Fruit fly (Drosophila melanogaster) whole organism, embryonic: ENCODE measurements around the gene HemK2.

Source experiments
- Ada2b ChIP-seq: fragments of 200-800 bp; sonication (Bioruptor generic); IDR thresholded peaks from 2 replicates; pipeline ENCODE4 v1.3.6; 2022; ENCODE audit warnings: missing biosample characterization, missing genetic modification characterization
- CG10147 ChIP-seq: fragments of 200-800 bp; sonication (Bioruptor generic); optimal IDR thresholded peaks from 2 replicates; lab custom pipeline; 2019; ENCODE audit warnings: missing biosample characterization, mild to moderate bottlenecking, missing genetic modification characterization, moderate library complexity
- CG10431 ChIP-seq: fragments of 200-800 bp; sonication (Bioruptor generic); optimal IDR thresholded peaks from 3 replicates; lab custom pipeline; 2018; ENCODE audit warnings: missing biosample characterization, mild to moderate bottlenecking, missing genetic modification characterization
- CG10462 ChIP-seq: fragments of 200-800 bp; sonication (Bioruptor generic); optimal IDR thresholded peaks from 2 replicates; lab custom pipeline; 2016; ENCODE audit warnings: missing biosample characterization, missing genetic modification characterization
- CG11456 ChIP-seq: fragments of 200-800 bp; sonication (Bioruptor generic); IDR thresholded peaks from 3 replicates; pipeline ENCODE4 v1.3.6; 2022; ENCODE audit warnings: missing biosample characterization, missing genetic modification characterization
- CG11696 ChIP-seq: fragments of 200-800 bp; sonication (Bioruptor generic); IDR thresholded peaks from 2 replicates; pipeline ENCODE4 v1.3.6; 2022; ENCODE audit warnings: missing biosample characterization, missing genetic modification characterization
- CG11723 ChIP-seq: fragments of 200-800 bp; sonication (Bioruptor generic); optimal IDR thresholded peaks from 2 replicates; lab custom pipeline; 2017; ENCODE audit warnings: missing biosample characterization, mild to moderate bottlenecking, missing genetic modification characterization
- CG12219 ChIP-seq: fragments of 200-800 bp; sonication (Bioruptor generic); optimal IDR thresholded peaks from 3 replicates; lab custom pipeline; 2018; ENCODE audit warnings: missing biosample characterization, mild to moderate bottlenecking, missing genetic modification characterization
- CG17612 ChIP-seq: fragments of 200-800 bp; sonication (Bioruptor generic); IDR thresholded peaks from 2 replicates; pipeline ENCODE4 v1.3.6; 2022; ENCODE audit warnings: missing biosample characterization, missing genetic modification characterization
- CG1792 ChIP-seq: fragments of 200-800 bp; sonication (Bioruptor generic); optimal IDR thresholded peaks from 2 replicates; lab custom pipeline; 2016; ENCODE audit warnings: missing biosample characterization, missing genetic modification characterization
- CG1832 ChIP-seq: fragments of 200-800 bp; sonication (Bioruptor generic); optimal IDR thresholded peaks from 2 replicates; lab custom pipeline; 2017; ENCODE audit warnings: missing biosample characterization, mild to moderate bottlenecking, missing genetic modification characterization, inconsistent platforms
- CG18476 ChIP-seq: fragments of 200-800 bp; sonication (Bioruptor generic); optimal IDR thresholded peaks from 2 replicates; lab custom pipeline; 2016; ENCODE audit warnings: missing biosample characterization, mild to moderate bottlenecking, missing genetic modification characterization
- CG30431 ChIP-seq: fragments of 200-800 bp; sonication (Bioruptor generic); optimal IDR thresholded peaks from 2 replicates; lab custom pipeline; 2017; ENCODE audit warnings: missing biosample characterization, missing genetic modification characterization
- CG31388 ChIP-seq: fragments of 200-800 bp; sonication (Bioruptor generic); optimal IDR thresholded peaks from 2 replicates; lab custom pipeline; 2016; ENCODE audit warnings: missing biosample characterization, missing genetic modification characterization
- CG32772 ChIP-seq: fragments of 200-800 bp; sonication (Bioruptor generic); IDR thresholded peaks from 2 replicates; pipeline ENCODE4 v1.3.6; 2022; ENCODE audit warnings: missing biosample characterization, missing genetic modification characterization
- CG34376 ChIP-seq: fragments of 200-800 bp; sonication (Bioruptor generic); optimal IDR thresholded peaks from 2 replicates; lab custom pipeline; 2018; ENCODE audit warnings: missing biosample characterization, mild to moderate bottlenecking, missing genetic modification characterization
- CG5180 ChIP-seq: fragments of 200-800 bp; sonication (Bioruptor generic); optimal IDR thresholded peaks from 3 replicates; lab custom pipeline; 2017; ENCODE audit warnings: missing biosample characterization, missing genetic modification characterization, mild to moderate bottlenecking, moderate library complexity, missing genetic modification reagents
- CG6254 ChIP-seq: fragments of 200-800 bp; sonication (Bioruptor generic); optimal IDR thresholded peaks from 3 replicates; lab custom pipeline; 2017; ENCODE audit warnings: mild to moderate bottlenecking, missing biosample characterization, missing genetic modification reagents, missing genetic modification characterization
- CG6813 ChIP-seq: fragments of 200-800 bp; sonication (Bioruptor generic); optimal IDR thresholded peaks from 2 replicates; lab custom pipeline; 2017; ENCODE audit warnings: missing biosample characterization, missing genetic modification characterization, mild to moderate bottlenecking, moderate library complexity, missing genetic modification reagents
- CG9437 ChIP-seq: fragments of 200-800 bp; sonication (Bioruptor generic); optimal IDR thresholded peaks from 2 replicates; lab custom pipeline; 2018; ENCODE audit warnings: missing biosample characterization, mild to moderate bottlenecking, missing genetic modification characterization
- Dbx ChIP-seq: fragments of 200-800 bp; sonication (Bioruptor generic); IDR thresholded peaks from 3 replicates; pipeline ENCODE4 v1.3.6; 2022; ENCODE audit warnings: missing biosample characterization, missing genetic modification characterization
- Dfd ChIP-seq, 2 experiments: fragments of >200 bp; optimal IDR thresholded peaks; 2 replicates each; lab custom pipeline; 2017; ENCODE audit warnings: missing biosample characterization in 2 of 2, missing genetic modification characterization in 2 of 2
- HLH3B ChIP-seq: fragments of 200-800 bp; sonication (Bioruptor generic); IDR thresholded peaks from 2 replicates; pipeline ENCODE4 v1.3.6; 2022; ENCODE audit warnings: missing biosample characterization, missing genetic modification characterization
- Hr39 ChIP-seq: fragments of >200 bp; optimal IDR thresholded peaks from 2 replicates; lab custom pipeline; 2017
- Hsf ChIP-seq: fragments of 200-800 bp; sonication (Bioruptor generic); optimal IDR thresholded peaks from 3 replicates; lab custom pipeline; 2016; ENCODE audit warnings: missing biosample characterization, missing genetic modification characterization
- Sox102F ChIP-seq: fragments of 200-800 bp; sonication (Bioruptor generic); optimal IDR thresholded peaks from 2 replicates; lab custom pipeline; 2018; ENCODE audit warnings: missing biosample characterization, mild to moderate bottlenecking, missing genetic modification characterization, moderate library complexity
- Sry-β ChIP-seq: fragments of 200-800 bp; sonication (Bioruptor generic); optimal IDR thresholded peaks from 2 replicates; lab custom pipeline; 2018; ENCODE audit warnings: missing biosample characterization, mild to moderate bottlenecking, missing genetic modification characterization, moderate library complexity
- TFAM ChIP-seq: fragments of 200-800 bp; sonication (Bioruptor generic); optimal IDR thresholded peaks from 2 replicates; lab custom pipeline; 2017; ENCODE audit warnings: missing biosample characterization, missing genetic modification characterization, inconsistent platforms
- amos ChIP-seq: fragments of 200-800 bp; sonication (Bioruptor generic); IDR thresholded peaks from 2 replicates; pipeline ENCODE4 v1.3.6; 2022; ENCODE audit warnings: missing biosample characterization, missing genetic modification characterization; ENCODE audit not compliant: partially characterized antibody
- bcd ChIP-seq: fragments of 200-800 bp; sonication (Bioruptor generic); optimal IDR thresholded peaks from 2 replicates; lab custom pipeline; 2017; ENCODE audit warnings: missing biosample characterization, mild to moderate bottlenecking, missing genetic modification characterization
- cg ChIP-seq: fragments of 200-800 bp; sonication (Bioruptor generic); optimal IDR thresholded peaks from 3 replicates; lab custom pipeline; 2019; ENCODE audit warnings: missing biosample characterization, mild to moderate bottlenecking, missing genetic modification characterization, moderate library complexity
- chm ChIP-seq: fragments of 200-800 bp; sonication (Bioruptor generic); IDR thresholded peaks from 2 replicates; pipeline ENCODE4 v1.3.6; 2022; ENCODE audit warnings: missing biosample characterization, missing genetic modification characterization
- ci ChIP-seq: fragments of 200-800 bp; sonication (Bioruptor generic); IDR thresholded peaks from 3 replicates; pipeline ENCODE4 v1.3.6; 2022; ENCODE audit warnings: missing biosample characterization, missing genetic modification characterization
- crc ChIP-seq: fragments of 200-800 bp; sonication (Bioruptor generic); optimal IDR thresholded peaks from 2 replicates; lab custom pipeline; 2016; ENCODE audit warnings: missing biosample characterization, missing genetic modification characterization
- eve ChIP-seq, 2 experiments: fragments of >200 bp; optimal IDR thresholded peaks; 2 replicates each; lab custom pipeline; 2017; ENCODE audit warnings: missing biosample characterization in 2 of 2, missing genetic modification characterization in 2 of 2
- ftz-f1 ChIP-seq: fragments of 200-800 bp; sonication (Bioruptor generic); optimal IDR thresholded peaks from 2 replicates; lab custom pipeline; 2016; ENCODE audit warnings: missing biosample characterization, missing genetic modification characterization
- gsb-n ChIP-seq: fragments of 200-800 bp; sonication (Bioruptor generic); optimal IDR thresholded peaks from 3 replicates; lab custom pipeline; 2018; ENCODE audit warnings: missing biosample characterization, mild to moderate bottlenecking, missing genetic modification characterization
- kah ChIP-seq: fragments of 200-800 bp; sonication (Bioruptor generic); optimal IDR thresholded peaks from 2 replicates; lab custom pipeline; 2018; ENCODE audit warnings: missing biosample characterization, mild to moderate bottlenecking, missing genetic modification characterization
- nerfin-2 ChIP-seq: fragments of 200-800 bp; sonication (Bioruptor generic); IDR thresholded peaks from 2 replicates; pipeline ENCODE4 v1.3.6; 2022; ENCODE audit warnings: missing biosample characterization, missing genetic modification characterization; ENCODE audit not compliant: partially characterized antibody
- odd ChIP-seq: fragments of 200-800 bp; sonication (Bioruptor generic); optimal IDR thresholded peaks from 2 replicates; lab custom pipeline; 2017; ENCODE audit warnings: missing biosample characterization, mild to moderate bottlenecking, missing genetic modification characterization
- otp ChIP-seq: fragments of 200-800 bp; sonication (Bioruptor generic); IDR thresholded peaks from 3 replicates; pipeline ENCODE4, ENCODE4 v1.3.6; 2022; ENCODE audit warnings: missing biosample characterization, missing genetic modification characterization
- pros ChIP-seq: fragments of 200-800 bp; sonication (Bioruptor generic); optimal IDR thresholded peaks from 3 replicates; lab custom pipeline; 2019; ENCODE audit warnings: missing biosample characterization, mild to moderate bottlenecking, missing genetic modification characterization, moderate library complexity
- seq ChIP-seq: fragments of 200-800 bp; sonication (Bioruptor generic); IDR thresholded peaks from 2 replicates; pipeline ENCODE4 v1.3.6; 2022; ENCODE audit warnings: missing biosample characterization, missing genetic modification characterization
- sna ChIP-seq: fragments of 200-800 bp; sonication (Bioruptor generic); IDR thresholded peaks from 2 replicates; pipeline ENCODE4 v1.3.6; 2022; ENCODE audit warnings: missing biosample characterization, missing genetic modification characterization; ENCODE audit not compliant: partially characterized antibody
- tin ChIP-seq: fragments of 200-800 bp; sonication (Bioruptor generic); optimal IDR thresholded peaks from 3 replicates; lab custom pipeline; 2016; ENCODE audit warnings: missing biosample characterization, missing genetic modification characterization
- tup ChIP-seq: fragments of 200-800 bp; sonication (Bioruptor generic); optimal IDR thresholded peaks from 2 replicates; lab custom pipeline; 2016; ENCODE audit warnings: missing biosample characterization, mild to moderate bottlenecking, missing genetic modification characterization, moderate library complexity
- wek ChIP-seq: fragments of 200-800 bp; sonication (Bioruptor generic); optimal IDR thresholded peaks from 3 replicates; lab custom pipeline; 2018; ENCODE audit warnings: missing biosample characterization, mild to moderate bottlenecking, missing genetic modification characterization, moderate library complexity
- wor ChIP-seq: fragments of 200-800 bp; sonication (Bioruptor generic); IDR thresholded peaks from 2 replicates; pipeline ENCODE4 v1.3.6; 2022; ENCODE audit warnings: missing biosample characterization, missing genetic modification characterization
- zen ChIP-seq: fragments of 200-800 bp; sonication (Bioruptor generic); optimal IDR thresholded peaks from 3 replicates; lab custom pipeline; 2018; ENCODE audit warnings: missing biosample characterization, mild to moderate bottlenecking, missing genetic modification characterization, moderate library complexity
- zfh2 ChIP-seq: fragments of 200-800 bp; sonication (Bioruptor generic); optimal IDR thresholded peaks from 2 replicates; lab custom pipeline; 2016; ENCODE audit warnings: missing biosample characterization, missing genetic modification characterization

Gene HemK2

dm6 chr2L:2769476-2770185, 10.2 kb upstream of the HemK2 start, which contains the start of the genes colt and HINT1 (continued):
- TF ChIP-seq wek (GFP tag; lab: Kevin White, UChicago) (peak; percentile 82), CG11456 (no peak), CG30431 (GFP tag; lab: Kevin White, UChicago) (no peak), CG10147 (GFP tag; lab: Kevin White, UChicago) (peak; percentile 1), CG31388 (no peak), Sox102F (GFP tag; lab: Kevin White, UChicago) (no peak), CG10462 (GFP tag; lab: Kevin White, UChicago) (no peak), CG12219 (no peak), Dfd (GFP tag; optimal IDR thresholded peaks at IDR 0.05; lab: Kevin White, UChicago) (no peak), HLH3B (GFP tag; lab: Robert Waterston, UW) (no peak), Hsf (no peak), Sry-β (peak; percentile 2), odd (GFP tag; lab: Kevin White, UChicago) (no peak), CG18476 (no peak), CG5180 (GFP tag; lab: Kevin White, UChicago) (no peak), amos (GFP tag; lab: Robert Waterston, UW) (peak; percentile 53), kah (GFP tag; lab: Kevin White, UChicago) (peak; percentile 23), sna (no peak), ftz-f1 (no peak), Ada2b (GFP tag; lab: Robert Waterston, UW) (no peak), CG9437 (peak; percentile 31), zfh2 (no peak), nerfin-2 (no peak), crc (no peak), gsb-n (peak; percentile 28), CG1832 (GFP tag; lab: Kevin White, UChicago) (no peak), CG11696 (GFP tag; lab: Robert Waterston, UW) (no peak), CG34376 (GFP tag; lab: Kevin White, UChicago) (peak; percentile 56), bcd (no peak), tup (GFP tag; lab: Kevin White, UChicago) (no peak), CG17612 (GFP tag; lab: Robert Waterston, UW) (no peak), Hr39 (lab: Kevin White, UChicago) (no peak), tin (GFP tag; lab: Kevin White, UChicago) (no peak), CG10431 (GFP tag; lab: Kevin White, UChicago) (peak; percentile 22), chm (GFP tag; lab: Robert Waterston, UW) (no peak), wor (no peak), ci (GFP tag; lab: Robert Waterston, UW) (no peak), eve (GFP tag; optimal IDR thresholded peaks at IDR 0.05; lab: Kevin White, UChicago) (no peak), otp (GFP tag; lab: Robert Waterston, UW) (no peak), CG6813 (no peak), TFAM (GFP tag; lab: Kevin White, UChicago) (no peak), CG6254 (GFP tag; lab: Kevin White, UChicago) (peak; percentile 7), CG1792 (GFP tag; lab: Kevin White, UChicago) (no peak), Dbx (GFP tag; lab: Robert Waterston, UW) (peak; percentile 28; the same call in 1 of the 3 replicates), seq (GFP tag; lab: Robert Waterston, UW) (no peak), CG11723 (GFP tag; lab: Kevin White, UChicago) (no peak), pros (GFP tag; lab: Kevin White, UChicago) (no peak), zen (tag; lab: Kevin White, UChicago) (peak; percentile 40), CG32772 (GFP tag; lab: Robert Waterston, UW) (no peak), cg (GFP tag; lab: Kevin White, UChicago) (no peak)
